Worm (Caenorhabditis elegans): Measurements from ENCODE around the gene calu-1.

The calu-1 gene

DNA sequence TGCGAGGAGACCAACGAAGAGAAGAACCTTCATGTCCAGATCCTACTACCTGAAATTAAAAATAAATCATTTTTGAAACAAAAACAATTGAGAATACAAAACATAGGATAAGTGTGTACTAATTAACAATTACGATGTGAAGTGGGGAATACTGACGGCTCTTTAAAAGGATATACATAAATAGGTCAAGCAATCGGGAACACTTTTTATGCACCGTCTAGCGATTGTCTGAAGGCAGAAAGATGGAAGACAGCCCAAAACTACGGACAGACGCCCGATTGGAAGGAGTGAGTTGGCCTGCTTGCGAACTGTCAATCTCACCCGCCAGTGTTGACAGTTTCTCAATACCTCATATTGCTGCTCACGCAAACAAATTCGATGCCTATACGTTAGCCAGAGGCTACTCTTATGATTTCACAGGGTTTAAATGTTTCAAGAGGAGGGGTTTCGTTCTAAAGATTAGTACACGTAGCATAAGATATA lies at the start of gene calu-1:
Gene calu-1, minus strand, starts transcription at position 51 of the 483 bp plus-strand sequence.
- TF ChIP-seq klf-2 (GFP tag; conservative IDR thresholded peaks at IDR 0.05) (no peak), ref-1 (GFP tag; conservative IDR thresholded peaks at IDR 0.05) (no peak), T22C8.4 (GFP tag; IDR thresholded peaks at IDR 0.05) (no peak), ztf-29 (GFP tag; IDR thresholded peaks at IDR 0.05) (no peak), ztf-23 (GFP tag; IDR thresholded peaks at IDR 0.05) (no peak), tab-1 (GFP tag; IDR thresholded peaks at IDR 0.05) (no peak), med-1 (GFP tag; optimal IDR thresholded peaks at IDR 0.05; ENCODE audit: insufficient read depth) (no peak), cog-1 (tag; optimal IDR thresholded peaks at IDR 0.05) (no peak), flt-1 (GFP tag; IDR thresholded peaks at IDR 0.05) (no peak)

DNA sequence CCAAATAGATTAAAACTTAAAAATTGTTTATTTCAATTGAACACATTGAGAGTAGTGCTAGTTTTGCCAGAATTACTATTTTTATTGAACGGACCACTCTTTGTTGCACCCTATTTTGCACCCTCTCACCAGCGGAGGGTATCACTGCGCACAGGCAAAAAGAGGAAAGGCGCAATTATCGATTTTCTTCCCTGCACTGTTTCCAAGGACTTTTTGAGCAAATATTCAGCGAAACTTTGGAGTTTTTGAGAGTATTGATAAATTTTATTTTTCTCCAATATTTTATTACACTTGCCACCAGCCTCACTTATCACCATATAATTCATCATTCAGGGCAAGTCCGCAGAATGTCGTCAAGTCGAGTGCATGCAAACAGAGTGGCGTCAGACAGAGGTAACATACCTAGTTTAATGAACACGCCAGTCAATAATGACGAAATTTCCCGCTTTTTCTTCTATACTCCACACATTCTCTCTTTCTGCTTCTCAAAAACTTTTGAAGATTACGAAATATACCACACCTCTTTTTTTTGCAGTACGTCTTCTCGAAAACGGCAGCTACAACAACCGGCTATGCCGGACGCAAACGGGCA lies 47.4 kb upstream of the calu-1 start:
- TF ChIP-seq ztf-29 (GFP tag; IDR thresholded peaks at IDR 0.05) (no peak), klf-2 (GFP tag; conservative IDR thresholded peaks at IDR 0.05) (no peak), med-1 (GFP tag; optimal IDR thresholded peaks at IDR 0.05; ENCODE audit: insufficient read depth) (no peak), ztf-23 (GFP tag; IDR thresholded peaks at IDR 0.05) (no peak), cog-1 (tag; optimal IDR thresholded peaks at IDR 0.05) (no peak), T22C8.4 (GFP tag; IDR thresholded peaks at IDR 0.05) (peak; percentile 74; the same call in 1 of the 2 replicates)

DNA sequence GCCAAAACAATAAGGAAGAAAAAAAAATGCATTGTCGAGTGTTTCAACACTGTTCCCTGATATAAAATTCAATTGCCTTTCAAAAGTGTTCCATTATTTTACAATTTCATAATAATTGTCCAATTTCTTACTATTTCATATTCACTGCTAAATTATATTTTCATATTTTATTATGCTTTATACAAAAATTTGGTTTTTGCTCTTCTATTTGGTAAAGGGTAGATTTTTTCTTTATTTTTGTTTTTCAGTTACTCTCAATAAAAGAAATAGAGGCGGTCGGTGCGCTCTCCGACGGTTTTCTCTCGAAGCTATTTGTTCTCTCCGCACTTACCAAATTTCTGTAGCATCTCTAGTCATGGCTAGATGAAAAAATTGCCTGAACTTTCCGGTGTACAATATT lies 46.9 kb upstream of the calu-1 start, which contains the start of gene sek-3:
Gene sek-3, plus strand, starts transcription at position 301 of the 400 bp plus-strand sequence.
- TF ChIP-seq klf-2 (GFP tag; conservative IDR thresholded peaks at IDR 0.05) (no peak), ztf-29 (GFP tag; IDR thresholded peaks at IDR 0.05) (no peak), cog-1 (tag; optimal IDR thresholded peaks at IDR 0.05) (no peak), tab-1 (GFP tag; IDR thresholded peaks at IDR 0.05) (no peak), ztf-23 (GFP tag; IDR thresholded peaks at IDR 0.05) (no peak), ref-1 (GFP tag; conservative IDR thresholded peaks at IDR 0.05) (no peak), flt-1 (GFP tag; IDR thresholded peaks at IDR 0.05) (no peak), med-1 (GFP tag; optimal IDR thresholded peaks at IDR 0.05; ENCODE audit: insufficient read depth) (no peak), T22C8.4 (GFP tag; IDR thresholded peaks at IDR 0.05) (no peak)

DNA sequence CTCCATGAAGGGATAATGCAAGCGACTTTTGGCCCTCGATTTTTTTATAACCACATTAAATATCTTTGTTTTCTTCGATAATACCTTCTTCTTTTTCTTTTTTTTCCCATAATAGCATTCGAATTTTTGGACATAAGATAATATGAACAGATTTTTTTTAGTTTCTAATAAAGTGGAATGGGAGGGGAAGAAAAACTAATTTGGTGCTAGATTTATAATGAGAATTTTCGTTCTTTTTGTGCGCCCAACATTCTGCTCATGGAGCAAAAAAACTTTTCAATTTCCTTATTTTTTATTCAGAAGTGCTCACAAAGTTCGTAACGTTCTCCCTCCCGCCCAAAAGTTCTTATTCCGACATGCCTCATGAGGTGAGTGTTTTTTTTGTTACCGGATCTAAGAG lies 45.1 kb upstream of the calu-1 start, which contains the start of gene ZC449.8:
Gene ZC449.8, plus strand, starts transcription at position 301 of the 400 bp plus-strand sequence.
- no peak for TF ChIP-seq T22C8.4 (GFP tag; IDR thresholded peaks at IDR 0.05)
- TF ChIP-seq tab-1 (GFP tag; IDR thresholded peaks at IDR 0.05): no peak
- no peak for TF ChIP-seq ztf-23 (GFP tag; IDR thresholded peaks at IDR 0.05)
- TF ChIP-seq cog-1 (tag; optimal IDR thresholded peaks at IDR 0.05): no peak
- no peak for TF ChIP-seq ref-1 (GFP tag; conservative IDR thresholded peaks at IDR 0.05)
- TF ChIP-seq ztf-29 (GFP tag; IDR thresholded peaks at IDR 0.05): no peak
- no peak for TF ChIP-seq klf-2 (GFP tag; conservative IDR thresholded peaks at IDR 0.05)
- TF ChIP-seq flt-1 (GFP tag; IDR thresholded peaks at IDR 0.05): no peak
- TF ChIP-seq med-1 (GFP tag; optimal IDR thresholded peaks at IDR 0.05; ENCODE audit: insufficient read depth): no peak

DNA sequence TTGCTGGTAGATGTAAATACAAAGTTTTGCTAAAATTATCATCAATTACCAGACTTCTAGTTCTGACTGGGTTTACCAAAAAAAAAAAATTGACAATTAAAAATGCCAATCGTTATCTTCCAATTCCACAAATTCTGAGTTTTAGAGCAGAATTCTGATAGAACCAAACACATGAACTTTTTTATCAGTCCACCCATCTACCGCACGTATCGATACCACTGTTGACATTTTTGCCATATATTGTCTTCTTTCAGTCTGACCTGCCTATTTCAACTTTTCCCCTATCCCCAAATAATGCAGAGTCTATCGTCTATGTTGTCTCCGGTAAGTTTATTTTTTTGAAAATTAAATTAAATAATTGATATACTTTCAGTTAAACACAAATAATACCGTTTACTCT lies 43.1 kb upstream of the calu-1 start, which contains the start of gene ZC449.7:
Gene ZC449.7, plus strand, starts transcription at position 249 of the 400 bp plus-strand sequence.
- TF ChIP-seq ztf-23 (GFP tag; IDR thresholded peaks at IDR 0.05) (no peak), klf-2 (GFP tag; conservative IDR thresholded peaks at IDR 0.05) (no peak), cog-1 (tag; optimal IDR thresholded peaks at IDR 0.05) (no peak), med-1 (GFP tag; optimal IDR thresholded peaks at IDR 0.05; ENCODE audit: insufficient read depth) (no peak), tab-1 (GFP tag; IDR thresholded peaks at IDR 0.05) (no peak), T22C8.4 (GFP tag; IDR thresholded peaks at IDR 0.05) (no peak), flt-1 (GFP tag; IDR thresholded peaks at IDR 0.05) (no peak), ref-1 (GFP tag; conservative IDR thresholded peaks at IDR 0.05) (no peak), ztf-29 (GFP tag; IDR thresholded peaks at IDR 0.05) (no peak)

DNA sequence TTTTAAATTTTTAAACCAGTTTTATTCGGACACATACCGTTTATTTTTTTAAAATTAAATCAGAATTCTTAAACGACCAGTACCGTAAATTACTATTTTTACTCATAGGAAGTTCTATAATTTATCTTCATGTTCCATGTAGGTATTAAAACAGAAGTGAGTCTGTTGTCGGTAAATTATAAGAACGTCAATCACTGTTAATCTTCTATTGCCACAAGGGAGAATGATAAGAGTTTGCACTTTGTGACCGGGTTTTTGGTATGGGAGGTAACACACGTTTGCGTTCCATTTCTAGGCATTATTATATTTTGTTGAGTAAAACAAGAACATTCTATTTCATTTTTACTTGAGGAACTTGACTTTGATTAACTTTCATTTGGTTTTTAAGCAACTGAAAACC lies 38.3 kb upstream of the calu-1 start, which contains the start of gene hsd-3:
Gene hsd-3, plus strand, starts transcription at position 301 of the 400 bp plus-strand sequence.
- TF ChIP-seq tab-1 (GFP tag; IDR thresholded peaks at IDR 0.05) (no peak), ref-1 (GFP tag; conservative IDR thresholded peaks at IDR 0.05) (no peak), ztf-29 (GFP tag; IDR thresholded peaks at IDR 0.05) (no peak), klf-2 (GFP tag; conservative IDR thresholded peaks at IDR 0.05) (no peak), cog-1 (tag; optimal IDR thresholded peaks at IDR 0.05) (no peak), med-1 (GFP tag; optimal IDR thresholded peaks at IDR 0.05; ENCODE audit: insufficient read depth) (no peak), ztf-23 (GFP tag; IDR thresholded peaks at IDR 0.05) (no peak), T22C8.4 (GFP tag; IDR thresholded peaks at IDR 0.05) (no peak), flt-1 (GFP tag; IDR thresholded peaks at IDR 0.05) (no peak)

DNA sequence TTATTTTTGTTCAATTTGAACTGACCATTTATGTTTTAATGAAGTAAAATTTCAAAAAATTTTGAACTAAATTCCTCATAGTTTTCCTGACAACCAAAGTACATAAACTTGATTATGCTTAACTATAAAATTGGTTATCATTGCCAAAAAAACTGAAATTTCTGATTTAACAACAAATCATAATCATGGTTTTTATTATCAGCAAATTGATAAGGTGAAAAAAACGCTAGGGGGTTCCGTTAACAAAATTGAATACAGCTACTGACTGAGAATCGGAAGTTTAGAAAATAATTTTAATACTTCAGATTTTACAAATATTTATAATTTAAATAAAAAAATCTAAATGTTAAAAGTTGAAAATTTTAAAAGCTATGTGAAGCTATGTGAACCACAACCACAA lies 36.3 kb upstream of the calu-1 start:
- TF ChIP-seq ztf-23 (GFP tag; IDR thresholded peaks at IDR 0.05): no peak
- TF ChIP-seq med-1 (GFP tag; optimal IDR thresholded peaks at IDR 0.05; ENCODE audit: insufficient read depth): no peak
- no peak for TF ChIP-seq tab-1 (GFP tag; IDR thresholded peaks at IDR 0.05)
- TF ChIP-seq ref-1 (GFP tag; conservative IDR thresholded peaks at IDR 0.05): no peak

DNA sequence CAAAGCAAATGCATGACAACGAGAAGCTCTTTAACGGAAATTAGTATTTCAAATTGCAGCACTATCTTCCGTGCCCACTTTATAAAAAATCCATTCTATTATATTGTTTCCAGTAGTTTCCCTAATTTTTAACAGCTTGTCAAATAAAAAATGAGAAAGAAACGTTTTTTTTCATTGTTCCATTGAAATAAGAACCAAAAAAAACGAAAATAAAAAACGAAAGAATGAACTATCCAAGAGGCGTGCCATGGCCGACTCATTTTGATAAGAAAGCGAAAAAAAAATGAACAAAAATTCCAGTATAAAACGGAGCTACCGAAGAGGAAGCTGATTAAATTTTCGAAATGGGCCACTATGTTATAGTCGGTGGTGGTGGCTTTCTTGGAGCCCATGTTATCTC lies 34.2 kb upstream of the calu-1 start, which contains the start of gene hsd-2:
Gene hsd-2, plus strand, starts transcription at position 301 of the 400 bp plus-strand sequence.
- TF ChIP-seq flt-1 (GFP tag; IDR thresholded peaks at IDR 0.05) (no peak), ref-1 (GFP tag; conservative IDR thresholded peaks at IDR 0.05) (no peak)

DNA sequence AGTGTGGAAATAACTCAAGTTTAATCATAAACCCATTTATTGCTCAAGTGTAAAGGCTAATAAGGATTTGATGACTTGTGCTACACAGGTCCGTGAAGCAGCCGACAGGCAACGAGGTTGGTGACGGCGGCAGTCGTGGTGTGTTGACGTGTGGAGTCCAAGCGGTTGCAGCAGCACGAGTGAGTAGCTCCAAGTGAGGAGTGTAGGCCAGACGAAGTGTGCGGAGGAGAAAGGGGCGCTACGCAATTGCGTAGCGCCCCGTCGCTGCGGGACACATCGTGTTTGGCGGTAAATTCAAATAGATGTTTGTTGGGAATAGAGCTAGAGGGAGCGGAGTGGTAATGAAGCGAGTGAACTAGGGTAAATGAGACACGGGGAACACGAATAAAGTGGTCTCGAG lies 33.6 kb upstream of the calu-1 start:
- peak; percentile 99 for TF ChIP-seq ztf-23 (GFP tag; IDR thresholded peaks at IDR 0.05)

DNA sequence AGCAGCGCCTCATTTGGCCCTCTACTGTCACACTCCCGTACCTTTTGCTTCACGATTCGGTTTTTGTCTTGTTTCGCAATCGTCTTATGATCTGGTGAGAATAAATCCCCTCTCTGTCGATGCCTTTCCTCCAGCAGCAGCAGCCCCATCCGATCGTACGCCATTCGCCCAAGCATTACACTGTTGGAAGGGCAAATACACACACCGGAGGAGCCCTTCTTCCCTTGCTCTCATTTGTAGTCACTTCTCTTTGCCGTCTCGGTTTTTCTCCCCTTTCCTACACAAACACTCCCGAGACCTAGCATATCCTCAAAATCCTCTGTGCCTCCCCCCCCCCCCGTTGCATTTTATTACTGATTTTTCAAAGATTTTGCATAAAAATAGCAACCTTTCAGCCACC lies 28.2 kb upstream of the calu-1 start, which contains the start of gene set-30:
Gene set-30, plus strand, starts transcription at position 396 of the 400 bp plus-strand sequence.
- TF ChIP-seq med-1 (GFP tag; optimal IDR thresholded peaks at IDR 0.05; ENCODE audit: insufficient read depth) (no peak), tab-1 (GFP tag; IDR thresholded peaks at IDR 0.05) (0 out of 2 replicates have a peak, but pooled peaks have one; percentile 11), ztf-23 (GFP tag; IDR thresholded peaks at IDR 0.05) (0 out of 2 replicates have a peak, but pooled peaks have one; percentile 28)

Data from whole organism, midembryonic.